Fruit fly (Drosophila melanogaster) whole organism, pupa: Measurements from ENCODE around the gene CG31391.

ENCODE experiments used
- CG9948 ChIP-seq: fragments of 200-800 bp; sonication (Bioruptor generic); optimal IDR thresholded peaks from 2 replicates; lab custom pipeline; 2018; ENCODE audit warnings: missing biosample characterization, mild to moderate bottlenecking, missing genetic modification characterization, moderate library complexity
- Pif1A ChIP-seq: fragments of 200-800 bp; sonication (Bioruptor generic); optimal IDR thresholded peaks from 3 replicates; lab custom pipeline; 2016; ENCODE audit warnings: missing biosample characterization, missing genetic modification characterization

- no peak for TF ChIP-seq Pif1A (GFP tag; lab: Kevin White, UChicago)
- TF ChIP-seq CG9948, result no peak
Observed at dm6 chr3R:10704975-10705374, at the start of gene CG31391.
